Worm (Caenorhabditis elegans) whole organism, late embryonic: ENCODE measurements around the gene R12B2.2.

Experiments used
- C38D4.7 ChIP-seq: fragments of 200-800 bp; sonication (Bioruptor generic); optimal IDR thresholded peaks from 2 replicates; lab custom pipeline; 2018; ENCODE audit warnings: mild to moderate bottlenecking, missing genetic modification characterization, moderate library complexity, missing compliant biosample characterization
- ama-1 ChIP-seq: fragments of 150-350 bp; optimal IDR thresholded peaks from 2 replicates; lab custom pipeline; 2014
- ceh-48 ChIP-seq: sonication (generic microtip); optimal IDR thresholded peaks from 2 replicates; lab custom pipeline; 2016; ENCODE audit warnings: missing genetic modification characterization, inconsistent platforms, missing compliant biosample characterization
- ceh-9 ChIP-seq: sonication (generic microtip); optimal IDR thresholded peaks from 2 replicates; lab custom pipeline; 2016; ENCODE audit warnings: mild to moderate bottlenecking, missing genetic modification characterization, inconsistent platforms, missing compliant biosample characterization
- hlh-30 ChIP-seq: sonication (generic microtip); optimal IDR thresholded peaks from 2 replicates; lab custom pipeline; 2017; ENCODE audit warnings: antibody characterized with exemption, missing genetic modification characterization, missing compliant biosample characterization; ENCODE audit not compliant: insufficient read depth
- nfya-1 ChIP-seq: sonication (generic microtip); optimal IDR thresholded peaks from 2 replicates; lab custom pipeline; 2017; ENCODE audit warnings: missing genetic modification characterization, mild to moderate bottlenecking, missing compliant biosample characterization, antibody characterized with exemption, moderate library complexity
- npax-4 ChIP-seq: sonication (generic microtip); optimal IDR thresholded peaks from 2 replicates; lab custom pipeline; 2016; ENCODE audit warnings: missing genetic modification characterization, missing compliant biosample characterization
- pha-2 ChIP-seq: sonication (generic microtip); optimal IDR thresholded peaks from 2 replicates; lab custom pipeline; 2017; ENCODE audit warnings: mild to moderate bottlenecking, missing genetic modification characterization, missing compliant biosample characterization
- pqm-1 ChIP-seq: sonication (generic microtip); optimal IDR thresholded peaks from 2 replicates; lab custom pipeline; 2016; ENCODE audit warnings: missing genetic modification characterization, missing compliant biosample characterization
- unc-3 ChIP-seq, 2 experiments: fragments of 200-800 bp in 1 of 2; sonication (Bioruptor generic) in 1 of 2; sonication (generic microtip) in 1 of 2; conservative IDR thresholded peaks in 1 of 2; optimal IDR thresholded peaks in 1 of 2; 2 replicates each; pipeline versions ENCODE4 v1.3.6 to Lab custom; 2016 to 2022; ENCODE audit warnings: missing compliant biosample characterization in 2 of 2, missing genetic modification characterization in 2 of 2, missing genetic modification reagents in 1 of 2
- unc-86 ChIP-seq: sonication (generic microtip); optimal IDR thresholded peaks from 2 replicates; lab custom pipeline; 2016; ENCODE audit warnings: missing genetic modification characterization, missing compliant biosample characterization

DNA sequence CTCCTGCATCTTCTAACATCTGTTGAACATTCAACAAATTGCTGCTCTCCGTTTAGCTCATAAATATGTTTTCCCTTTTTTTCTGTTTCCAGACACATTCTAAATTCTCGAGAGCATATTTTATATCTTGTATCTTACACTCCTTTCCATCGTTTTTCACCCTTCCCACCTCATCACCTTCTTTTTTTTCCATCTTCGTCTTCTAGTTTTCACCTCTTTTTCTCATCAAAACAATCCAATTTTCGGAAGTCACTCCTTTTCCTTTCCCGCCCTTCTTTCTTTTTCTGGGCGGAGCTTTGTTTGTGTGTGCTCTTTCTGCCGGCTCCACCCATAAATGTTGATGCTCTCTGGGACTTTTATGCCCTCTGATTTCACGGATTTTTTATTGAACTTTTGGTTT, 16.0 kb downstream of the R12B2.2 start:
- no peak for TF ChIP-seq hlh-30
- TF ChIP-seq pha-2: no peak
- no peak for TF ChIP-seq unc-86 (tag; lab: Kevin White, UChicago)
- no peak for TF ChIP-seq ama-1 (lab: Kevin White, UChicago)
- TF ChIP-seq pqm-1 (tag; lab: Kevin White, UChicago): no peak
- no peak for TF ChIP-seq unc-3 (GFP tag; conservative IDR thresholded peaks at IDR 0.05; lab: Robert Waterston, UW)
- TF ChIP-seq unc-3 (tag; optimal IDR thresholded peaks at IDR 0.05; lab: Kevin White, UChicago): no peak
- TF ChIP-seq nfya-1: no peak
- no peak for TF ChIP-seq ceh-9
- no peak for TF ChIP-seq npax-4 (tag; lab: Kevin White, UChicago)
- TF ChIP-seq C38D4.7 (GFP tag; lab: Kevin White, UChicago): no peak
- TF ChIP-seq ceh-48 (tag; lab: Kevin White, UChicago): no peak
